Worm (Caenorhabditis elegans) whole organism, young adult: Measurements from ENCODE around the gene F22B7.9.

Source experiments
- C17E4.6 ChIP-seq: fragments of 200-800 bp; sonication (Bioruptor generic); IDR thresholded peaks from 2 replicates; pipeline ENCODE4 v1.3.6; 2022; ENCODE audit warnings: missing genetic modification reagents, missing genetic modification characterization, missing compliant biosample characterization
- ama-1 ChIP-seq, 3 experiments: fragments of 150-350 bp in 1 of 3; sonication (generic microtip) in 2 of 3; optimal IDR thresholded peaks; 2 replicates each; lab custom pipeline; 2014 to 2018; ENCODE audit warnings: missing biosample characterization in 2 of 3, missing genetic modification characterization in 2 of 3, missing genetic modification reagents in 2 of 3
- aptf-3 ChIP-seq: fragments of 200-800 bp; sonication (Bioruptor generic); IDR thresholded peaks from 2 replicates; pipeline ENCODE4 v1.3.6; 2022; ENCODE audit warnings: missing genetic modification characterization, missing compliant biosample characterization
- dpl-1 ChIP-seq: fragments of 150-350 bp; optimal IDR thresholded peaks from 2 replicates; lab custom pipeline; 2014; ENCODE audit warnings: missing biosample characterization, missing genetic modification reagents, missing genetic modification characterization
- gei-17 ChIP-seq: fragments of 200-800 bp; sonication (Bioruptor generic); optimal IDR thresholded peaks from 2 replicates; lab custom pipeline; 2018; ENCODE audit warnings: mild to moderate bottlenecking, missing genetic modification characterization, missing compliant biosample characterization
- madf-8 ChIP-seq: fragments of 200-800 bp; sonication (Bioruptor generic); conservative IDR thresholded peaks from 2 replicates; pipeline ENCODE4 v1.3.6; 2022; ENCODE audit warnings: missing genetic modification reagents, missing genetic modification characterization, missing compliant biosample characterization
- nfya-1 ChIP-seq: sonication (generic microtip); optimal IDR thresholded peaks from 2 replicates; lab custom pipeline; 2017; ENCODE audit warnings: antibody characterized with exemption, missing compliant biosample characterization, missing genetic modification characterization, borderline replicate concordance; ENCODE audit not compliant: insufficient read depth
- nfya-2 ChIP-seq: fragments of 200-800 bp; sonication (Bioruptor generic); IDR thresholded peaks from 2 replicates; pipeline ENCODE4 v1.3.6; 2022; ENCODE audit warnings: missing genetic modification reagents, missing genetic modification characterization, missing compliant biosample characterization
- pha-4 ChIP-seq: fragments of 150-350 bp; sonication (generic microtip); optimal IDR thresholded peaks from 2 replicates; lab custom pipeline; 2014; ENCODE audit warnings: missing biosample characterization, missing genetic modification reagents, missing genetic modification characterization
- sptf-2 ChIP-seq: fragments of 200-800 bp; sonication (Bioruptor generic); optimal IDR thresholded peaks from 2 replicates; lab custom pipeline; 2018; ENCODE audit warnings: mild to moderate bottlenecking, missing genetic modification characterization, missing compliant biosample characterization
- zim-3 ChIP-seq: sonication (generic microtip); optimal IDR thresholded peaks from 2 replicates; lab custom pipeline; 2017; ENCODE audit warnings: mild to moderate bottlenecking, missing genetic modification characterization, moderate library complexity, missing compliant biosample characterization

ce11 chrIII:8611282-8611681 is 42.4 kb downstream of the F22B7.9 start:
- no peak for TF ChIP-seq C17E4.6 (GFP tag; lab: Robert Waterston, UW)
- no peak for TF ChIP-seq sptf-2 (GFP tag; lab: Kevin White, UChicago)
- TF ChIP-seq nfya-2 (GFP tag; lab: Robert Waterston, UW) = no peak
- no peak for TF ChIP-seq aptf-3
- no peak for TF ChIP-seq madf-8 (GFP tag; lab: Robert Waterston, UW)
- TF ChIP-seq ama-1 (optimal IDR thresholded peaks at IDR 0.05; lab: Kevin White, UChicago) = no peak
- no peak for TF ChIP-seq ama-1 (GFP tag; optimal IDR thresholded peaks at IDR 0.05; lab: Kevin White, UChicago)
- TF ChIP-seq gei-17 (GFP tag; lab: Kevin White, UChicago) = no peak
- TF ChIP-seq dpl-1 = no peak
- no peak for TF ChIP-seq nfya-1 (tag; lab: Kevin White, UChicago)
- TF ChIP-seq zim-3 = no peak
- no peak for TF ChIP-seq pha-4 (tag; lab: Kevin White, UChicago)
